Worm (Caenorhabditis elegans): ENCODE results near the gene hpa-1.

Gene hpa-1

DNA sequence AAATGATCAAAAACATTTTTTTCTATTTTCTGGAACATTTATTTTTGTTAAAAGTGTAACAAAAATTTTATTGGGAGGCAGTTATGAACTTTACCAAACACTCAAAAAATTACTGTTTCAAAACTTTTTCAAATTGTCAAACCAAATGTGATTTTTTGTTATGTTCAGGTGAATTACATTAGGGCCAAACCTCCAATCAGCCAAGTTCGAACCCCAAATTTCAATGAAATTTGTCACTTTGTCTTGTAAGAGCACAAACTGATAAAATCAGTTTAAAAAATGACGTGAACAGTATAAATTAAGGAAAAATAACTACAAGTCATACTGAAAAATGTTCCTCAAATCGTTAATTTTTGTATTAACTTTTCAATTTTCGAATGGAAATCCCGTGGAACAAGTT lies 30.9 kb downstream of the hpa-1 start, which contains the start of gene H25K10.1:
Gene H25K10.1, plus strand, starts transcription at position 301 of the 400 bp plus-strand sequence.
- no peak for TF ChIP-seq unc-62 (GFP tag; optimal IDR thresholded peaks at IDR 0.05)

ce11 chrIV:16199831-16200230 lies 33.1 kb downstream of the hpa-1 start:
- no peak for TF ChIP-seq unc-62 (GFP tag; optimal IDR thresholded peaks at IDR 0.05)

DNA sequence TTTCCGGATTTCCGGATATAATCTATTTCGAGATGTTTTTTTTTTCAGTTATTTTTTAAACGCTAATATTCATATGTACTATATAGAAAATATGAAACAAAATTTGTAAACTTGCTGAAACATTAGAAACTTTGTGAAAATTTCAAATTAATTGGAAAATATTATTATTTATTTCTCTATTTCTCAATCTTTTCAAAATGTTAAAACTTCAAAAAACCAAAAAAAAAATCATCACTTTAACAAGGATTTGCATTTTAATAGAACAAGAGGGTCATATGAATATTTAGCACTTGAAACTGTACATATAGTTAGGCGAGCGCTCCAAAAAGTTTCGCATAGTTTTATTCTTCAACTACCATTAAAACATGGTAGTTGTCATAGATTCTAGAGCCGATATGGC lies 36.2 kb downstream of the hpa-1 start, which contains the start of gene Y7A9A.1:
Gene Y7A9A.1, plus strand, starts transcription at position 301 of the 400 bp plus-strand sequence.
- no peak for TF ChIP-seq unc-62 (GFP tag; optimal IDR thresholded peaks at IDR 0.05)

ce11 chrIV:16192754-16193153 lies 40.2 kb downstream of the hpa-1 start:
- no peak for TF ChIP-seq unc-62 (GFP tag; optimal IDR thresholded peaks at IDR 0.05)

ce11 chrIV:16191597-16191996 lies 41.3 kb downstream of the hpa-1 start:
- TF ChIP-seq unc-62 (GFP tag; optimal IDR thresholded peaks at IDR 0.05) = no peak

DNA sequence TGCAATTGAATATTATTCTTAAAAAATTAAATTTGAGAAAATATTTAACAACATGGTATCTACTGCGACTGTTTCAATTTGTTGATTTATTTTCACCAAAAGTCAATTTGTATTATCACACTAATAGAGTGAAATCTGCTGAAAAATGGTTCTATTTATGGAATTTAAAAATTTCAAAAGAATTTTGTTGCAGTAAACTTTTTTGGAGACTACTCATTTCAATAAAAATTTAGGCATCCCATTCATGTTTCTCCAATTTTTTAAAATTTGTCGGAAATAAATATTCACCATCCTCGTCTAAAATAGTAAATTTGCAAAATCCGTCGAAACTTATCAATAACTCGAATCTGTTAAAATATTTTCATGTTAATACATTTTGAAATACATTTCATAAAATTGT lies 46.9 kb downstream of the hpa-1 start:
- no peak for TF ChIP-seq unc-62 (GFP tag; optimal IDR thresholded peaks at IDR 0.05)

DNA sequence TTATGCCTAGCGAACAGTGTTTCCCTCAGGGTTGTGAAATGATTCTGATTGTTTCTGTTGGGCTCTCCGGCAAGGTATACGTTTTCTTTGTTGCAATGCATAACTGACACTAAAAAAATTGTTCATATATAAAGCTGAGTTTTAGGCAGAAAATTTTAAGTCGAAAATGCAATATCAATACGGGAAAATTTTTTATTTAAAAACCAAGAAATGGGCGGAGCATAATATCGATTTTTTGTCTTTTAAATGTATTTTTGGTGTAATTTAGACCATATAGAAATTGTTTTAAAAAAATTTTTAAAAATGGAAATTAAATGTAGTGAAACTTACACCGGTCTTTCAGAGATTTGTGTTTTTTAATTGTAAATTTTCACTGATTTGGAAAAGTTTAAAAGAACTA lies 48.4 kb downstream of the hpa-1 start, which contains the start of gene Y105C5B.1413:
Gene Y105C5B.1413, minus strand, starts transcription at position 101 of the 400 bp plus-strand sequence.
- no peak for TF ChIP-seq unc-62 (GFP tag; optimal IDR thresholded peaks at IDR 0.05)

- TF ChIP-seq unc-62 (GFP tag; optimal IDR thresholded peaks at IDR 0.05) = no peak
Measured at ce11 chrIV:16180898-16181482, 51.9 kb downstream of the hpa-1 start.

Measured in whole organism, dauer.